Worm (Caenorhabditis elegans): Measurements from ENCODE around the gene txt-2.

txt-2 gene

ce11 chrV:247576-247975, 7.3 kb upstream of the txt-2 start:
- TF ChIP-seq nfya-1 (tag; optimal IDR thresholded peaks at IDR 0.05) = peak; percentile 92
- TF ChIP-seq ceh-24 (tag; optimal IDR thresholded peaks at IDR 0.05) = no peak

- TF ChIP-seq ceh-14 (tag; optimal IDR thresholded peaks at IDR 0.05) (no peak), npax-4 (tag; optimal IDR thresholded peaks at IDR 0.05) (no peak), hlh-8 (tag; optimal IDR thresholded peaks at IDR 0.05) (no peak), ttx-3 (tag; optimal IDR thresholded peaks at IDR 0.05) (no peak), lin-11 (tag; optimal IDR thresholded peaks at IDR 0.05) (no peak), syd-9 (tag; optimal IDR thresholded peaks at IDR 0.05) (no peak), F13H6.1 (tag; optimal IDR thresholded peaks at IDR 0.05) (no peak), elt-4 (tag; optimal IDR thresholded peaks at IDR 0.05) (no peak), rnt-1 (tag; optimal IDR thresholded peaks at IDR 0.05) (no peak), pax-1 (tag; optimal IDR thresholded peaks at IDR 0.05) (no peak), unc-42 (tag; optimal IDR thresholded peaks at IDR 0.05) (no peak), nhr-232 (tag; optimal IDR thresholded peaks at IDR 0.05) (no peak), ceh-9 (tag; optimal IDR thresholded peaks at IDR 0.05) (no peak), ceh-22 (tag; optimal IDR thresholded peaks at IDR 0.05) (no peak)
Observed at ce11 chrV:246097-246496, 5.8 kb upstream of the txt-2 start, which contains the start of gene kin-34. Gene kin-34, minus strand, starts transcription at chrV:246197.

- TF ChIP-seq rnt-1 (tag; optimal IDR thresholded peaks at IDR 0.05) (no peak), syd-9 (tag; optimal IDR thresholded peaks at IDR 0.05) (no peak), ceh-19 (GFP tag; optimal IDR thresholded peaks at IDR 0.05) (no peak), ceh-48 (tag; optimal IDR thresholded peaks at IDR 0.05) (no peak), nhr-232 (tag; optimal IDR thresholded peaks at IDR 0.05) (no peak), nfya-1 (tag; optimal IDR thresholded peaks at IDR 0.05) (no peak), F13H6.1 (tag; optimal IDR thresholded peaks at IDR 0.05) (no peak), ets-4 (tag; optimal IDR thresholded peaks at IDR 0.05) (no peak), odd-2 (tag; optimal IDR thresholded peaks at IDR 0.05) (no peak), pqm-1 (tag; optimal IDR thresholded peaks at IDR 0.05) (no peak), K02D7.2 (tag; optimal IDR thresholded peaks at IDR 0.05) (no peak), pat-9 (tag; optimal IDR thresholded peaks at IDR 0.05) (no peak), unc-42 (tag; optimal IDR thresholded peaks at IDR 0.05) (no peak), unc-86 (tag; optimal IDR thresholded peaks at IDR 0.05) (no peak), nhr-11 (tag; optimal IDR thresholded peaks at IDR 0.05) (no peak), ceh-22 (tag; optimal IDR thresholded peaks at IDR 0.05) (no peak), K09A11.1 (tag; optimal IDR thresholded peaks at IDR 0.05; ENCODE audit: insufficient read depth) (no peak), hlh-8 (tag; optimal IDR thresholded peaks at IDR 0.05) (no peak)
Observed at ce11 chrV:242518-242917, 2.2 kb upstream of the txt-2 start, which contains the start of gene R02C2.7. Gene R02C2.7, minus strand, starts transcription at chrV:242618.

- TF ChIP-seq npax-4 (tag; optimal IDR thresholded peaks at IDR 0.05) = no peak
- no peak for TF ChIP-seq madf-2 (tag; optimal IDR thresholded peaks at IDR 0.05)
- TF ChIP-seq ref-2 (tag; optimal IDR thresholded peaks at IDR 0.05) = no peak
- TF ChIP-seq elt-4 (tag; optimal IDR thresholded peaks at IDR 0.05) = no peak
- TF ChIP-seq sox-2 (GFP tag; IDR thresholded peaks at IDR 0.05) = no peak
Observed at ce11 chrV:238094-238493, 2.2 kb downstream of the txt-2 start, which contains the start of gene R02C2.1. Gene R02C2.1, minus strand, starts transcription at chrV:238194.

ce11 chrV:237012-237411, 3.3 kb downstream of the txt-2 start:
- TF ChIP-seq sox-2 (GFP tag; IDR thresholded peaks at IDR 0.05) = no peak
- no peak for TF ChIP-seq npax-4 (tag; optimal IDR thresholded peaks at IDR 0.05)
- no peak for TF ChIP-seq nhr-232 (tag; optimal IDR thresholded peaks at IDR 0.05)
- no peak for TF ChIP-seq fkh-6 (tag; optimal IDR thresholded peaks at IDR 0.05)
- TF ChIP-seq ceh-24 (tag; optimal IDR thresholded peaks at IDR 0.05) = no peak
- no peak for TF ChIP-seq rnt-1 (tag; optimal IDR thresholded peaks at IDR 0.05)
- no peak for TF ChIP-seq eyg-1 (tag; optimal IDR thresholded peaks at IDR 0.05)
- no peak for TF ChIP-seq ttx-3 (tag; optimal IDR thresholded peaks at IDR 0.05)
- no peak for TF ChIP-seq ahr-1 (tag; optimal IDR thresholded peaks at IDR 0.05)
- no peak for TF ChIP-seq zip-5 (tag; optimal IDR thresholded peaks at IDR 0.05)

All from whole organism, late embryonic.